Worm (Caenorhabditis elegans): ENCODE data around the gene C14A4.7.
A peak's percentile ranks its signal among the peaks of the same experiment; 100 is the strongest.

DNA sequence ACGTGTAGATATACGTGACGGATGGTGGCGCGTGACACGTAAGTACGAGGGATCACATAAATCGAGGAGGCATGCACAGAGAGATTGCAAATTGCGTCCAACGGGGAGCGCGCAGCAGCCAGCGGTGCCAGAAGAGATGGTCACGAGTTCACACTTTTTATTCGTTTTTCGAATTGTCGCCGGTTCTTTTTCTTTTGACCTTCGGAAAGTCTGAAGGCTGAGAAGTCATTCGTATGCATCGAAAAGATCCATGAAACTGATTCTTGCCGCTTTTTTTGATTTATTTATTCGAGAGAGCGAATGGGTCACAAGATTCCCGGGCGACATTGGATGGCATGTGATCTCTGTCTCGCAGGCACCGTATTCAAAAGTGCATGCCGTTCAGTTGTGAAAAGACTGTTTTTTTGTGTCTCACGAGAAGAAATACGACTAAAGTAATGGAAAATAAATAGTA is 37.4 kb downstream of the C14A4.7 start:
- no peak for TF ChIP-seq ceh-19 (GFP tag; optimal IDR thresholded peaks at IDR 0.05)
- no peak for TF ChIP-seq madf-2 (tag; optimal IDR thresholded peaks at IDR 0.05)
- no peak for TF ChIP-seq hlh-6 (tag; optimal IDR thresholded peaks at IDR 0.05)
- TF ChIP-seq tbx-2 (tag; optimal IDR thresholded peaks at IDR 0.05), result peak; percentile 11
- TF ChIP-seq pat-9 (tag; optimal IDR thresholded peaks at IDR 0.05), result no peak
- TF ChIP-seq elt-4 (tag; optimal IDR thresholded peaks at IDR 0.05), result no peak
- TF ChIP-seq elt-2 (tag; optimal IDR thresholded peaks at IDR 0.05), result no peak
- TF ChIP-seq fkh-10 (GFP tag; optimal IDR thresholded peaks at IDR 0.05), result no peak
- no peak for TF ChIP-seq dmd-4 (tag; optimal IDR thresholded peaks at IDR 0.05; ENCODE audit: borderline replicate concordance)
- no peak for TF ChIP-seq pqm-1 (tag; optimal IDR thresholded peaks at IDR 0.05)
- TF ChIP-seq odd-2 (tag; optimal IDR thresholded peaks at IDR 0.05), result no peak
- no peak for TF ChIP-seq ceh-30 (tag; optimal IDR thresholded peaks at IDR 0.05)

Data from whole organism, late embryonic.